Fruit fly (Drosophila melanogaster) whole organism, embryonic: ENCODE data around the gene CG43321.

Source experiments
- Asciz ChIP-seq: fragments of 200-800 bp; sonication (Bioruptor generic); optimal IDR thresholded peaks from 2 replicates; lab custom pipeline; 2017; ENCODE audit warnings: missing biosample characterization, mild to moderate bottlenecking, missing genetic modification characterization, missing genetic modification reagents
- CG10267 ChIP-seq: fragments of 200-800 bp; sonication (Bioruptor generic); optimal IDR thresholded peaks from 2 replicates; lab custom pipeline; 2018; ENCODE audit warnings: missing biosample characterization, mild to moderate bottlenecking, missing genetic modification characterization, moderate library complexity
- CG10462 ChIP-seq: fragments of 200-800 bp; sonication (Bioruptor generic); optimal IDR thresholded peaks from 2 replicates; lab custom pipeline; 2016; ENCODE audit warnings: missing biosample characterization, missing genetic modification characterization
- CG10565 ChIP-seq: fragments of 200-800 bp; sonication (Bioruptor generic); optimal IDR thresholded peaks from 3 replicates; lab custom pipeline; 2016; ENCODE audit warnings: missing biosample characterization, mild to moderate bottlenecking, missing genetic modification characterization
- CG11398 ChIP-seq: fragments of 200-800 bp; sonication (Bioruptor generic); optimal IDR thresholded peaks from 2 replicates; lab custom pipeline; 2016; ENCODE audit warnings: missing biosample characterization, missing genetic modification characterization
- CG11695 ChIP-seq: fragments of 200-800 bp; sonication (Bioruptor generic); IDR thresholded peaks from 3 replicates; pipeline ENCODE4 v1.3.6; 2022; ENCODE audit warnings: missing biosample characterization, missing genetic modification characterization
- CG1233 ChIP-seq: fragments of 200-800 bp; sonication (Bioruptor generic); optimal IDR thresholded peaks from 4 replicates; lab custom pipeline; 2018; ENCODE audit warnings: missing biosample characterization, mild to moderate bottlenecking, missing genetic modification characterization
- CG14014 ChIP-seq: fragments of 200-800 bp; sonication (Bioruptor generic); IDR thresholded peaks from 2 replicates; pipeline ENCODE4 v1.3.6; 2022; ENCODE audit warnings: missing biosample characterization, missing genetic modification characterization
- CG15696 ChIP-seq: fragments of 200-800 bp; sonication (Bioruptor generic); optimal IDR thresholded peaks from 2 replicates; lab custom pipeline; 2019; ENCODE audit warnings: missing biosample characterization, mild to moderate bottlenecking, missing genetic modification characterization, moderate library complexity
- CG16815 ChIP-seq: fragments of 200-800 bp; sonication (Bioruptor generic); optimal IDR thresholded peaks from 3 replicates; lab custom pipeline; 2017; ENCODE audit warnings: missing biosample characterization, mild to moderate bottlenecking, missing genetic modification characterization
- CG17186 ChIP-seq: fragments of 200-800 bp; sonication (Bioruptor generic); optimal IDR thresholded peaks from 3 replicates; lab custom pipeline; 2017; ENCODE audit warnings: missing biosample characterization, missing genetic modification reagents, missing genetic modification characterization
- CG17802 ChIP-seq: fragments of 200-800 bp; sonication (Bioruptor generic); optimal IDR thresholded peaks from 2 replicates; lab custom pipeline; 2018; ENCODE audit warnings: missing biosample characterization, mild to moderate bottlenecking, missing genetic modification characterization, moderate library complexity
- CG18011 ChIP-seq: fragments of 200-800 bp; sonication (Bioruptor generic); optimal IDR thresholded peaks from 2 replicates; lab custom pipeline; 2017; ENCODE audit warnings: missing biosample characterization, missing genetic modification characterization, mild to moderate bottlenecking, moderate library complexity, missing genotype
- CG18764 ChIP-seq: fragments of 200-800 bp; sonication (Bioruptor generic); optimal IDR thresholded peaks from 3 replicates; lab custom pipeline; 2016; ENCODE audit warnings: missing biosample characterization, missing genetic modification characterization
- CG2129 ChIP-seq: fragments of 200-800 bp; sonication (Bioruptor generic); IDR thresholded peaks from 2 replicates; pipeline ENCODE4 v1.3.6; 2022; ENCODE audit warnings: missing biosample characterization, missing genetic modification characterization; ENCODE audit not compliant: partially characterized antibody
- CG3163 ChIP-seq: fragments of 200-800 bp; sonication (Bioruptor generic); optimal IDR thresholded peaks from 3 replicates; lab custom pipeline; 2016; ENCODE audit warnings: missing biosample characterization, missing genetic modification characterization
- CG3407 ChIP-seq: fragments of 200-800 bp; sonication (Bioruptor generic); optimal IDR thresholded peaks from 2 replicates; lab custom pipeline; 2018; ENCODE audit warnings: missing biosample characterization, mild to moderate bottlenecking, missing genetic modification characterization
- CG3847 ChIP-seq: fragments of 200-800 bp; sonication (Bioruptor generic); IDR thresholded peaks from 2 replicates; pipeline ENCODE4 v1.3.6; 2022; ENCODE audit warnings: missing biosample characterization, missing genetic modification characterization
- CG7928 ChIP-seq: fragments of 200-800 bp; sonication (Bioruptor generic); optimal IDR thresholded peaks from 2 replicates; lab custom pipeline; 2017; ENCODE audit warnings: missing biosample characterization, mild to moderate bottlenecking, missing genetic modification characterization
- CG8290 ChIP-seq, 3 experiments: fragments of 200-800 bp; sonication (Bioruptor generic); optimal IDR thresholded peaks; 2 replicates each; lab custom pipeline; 2016 to 2019; ENCODE audit warnings: missing biosample characterization in 3 of 3, missing genetic modification characterization in 3 of 3, mild to moderate bottlenecking in 2 of 3, moderate library complexity in 1 of 3
- CG8924 ChIP-seq: fragments of 200-800 bp; optimal IDR thresholded peaks from 3 replicates; lab custom pipeline; 2019; ENCODE audit warnings: missing biosample characterization, mild to moderate bottlenecking, missing genetic modification characterization, moderate library complexity
- Dip3 ChIP-seq: fragments of 200-800 bp; sonication (Bioruptor generic); optimal IDR thresholded peaks from 3 replicates; lab custom pipeline; 2016; ENCODE audit warnings: missing biosample characterization, missing genetic modification characterization
- Doc3 ChIP-seq: fragments of 200-800 bp; sonication (Bioruptor generic); IDR thresholded peaks from 3 replicates; pipeline ENCODE4 v1.3.6; 2022; ENCODE audit warnings: missing biosample characterization, missing genetic modification characterization; ENCODE audit not compliant: partially characterized antibody
- H15 ChIP-seq: fragments of 200-800 bp; sonication (Bioruptor generic); IDR thresholded peaks from 3 replicates; pipeline ENCODE4 v1.3.6; 2022; ENCODE audit warnings: missing biosample characterization, missing genetic modification characterization
- HmgZ ChIP-seq: fragments of 200-800 bp; sonication (Bioruptor generic); optimal IDR thresholded peaks from 2 replicates; lab custom pipeline; 2018; ENCODE audit warnings: missing biosample characterization, mild to moderate bottlenecking, missing genetic modification characterization
- Hsf ChIP-seq: fragments of 200-800 bp; sonication (Bioruptor generic); optimal IDR thresholded peaks from 3 replicates; lab custom pipeline; 2016; ENCODE audit warnings: missing biosample characterization, missing genetic modification characterization
- Jarid2 ChIP-seq: fragments of 200-800 bp; sonication (Bioruptor generic); optimal IDR thresholded peaks from 3 replicates; lab custom pipeline; 2017; ENCODE audit warnings: mild to moderate bottlenecking, missing biosample characterization, missing genetic modification reagents, missing genetic modification characterization
- Mes4 ChIP-seq: fragments of 200-800 bp; sonication (Bioruptor generic); optimal IDR thresholded peaks from 2 replicates; lab custom pipeline; 2016; ENCODE audit warnings: missing biosample characterization, missing genetic modification characterization
- NK7.1 ChIP-seq: fragments of 200-800 bp; sonication (Bioruptor generic); optimal IDR thresholded peaks from 3 replicates; lab custom pipeline; 2016; ENCODE audit warnings: missing biosample characterization, missing genetic modification characterization
- Rx ChIP-seq: fragments of 200-800 bp; sonication (Bioruptor generic); IDR thresholded peaks from 2 replicates; pipeline ENCODE4 v1.3.6; 2022; ENCODE audit warnings: missing biosample characterization, missing genetic modification characterization
- TFAM ChIP-seq: fragments of 200-800 bp; sonication (Bioruptor generic); optimal IDR thresholded peaks from 2 replicates; lab custom pipeline; 2017; ENCODE audit warnings: missing biosample characterization, missing genetic modification characterization, inconsistent platforms
- ap ChIP-seq: fragments of 200-800 bp; sonication (Bioruptor generic); IDR thresholded peaks from 2 replicates; pipeline ENCODE4 v1.3.6; 2022; ENCODE audit warnings: missing biosample characterization, missing genetic modification characterization
- ato ChIP-seq: fragments of 200-800 bp; sonication (Bioruptor generic); IDR thresholded peaks from 2 replicates; pipeline ENCODE4 v1.3.6; 2022; ENCODE audit warnings: missing biosample characterization, missing genetic modification characterization; ENCODE audit not compliant: partially characterized antibody
- bowl ChIP-seq: fragments of 200-800 bp; sonication (Bioruptor generic); IDR thresholded peaks from 2 replicates; pipeline ENCODE4 v1.3.6; 2022; ENCODE audit warnings: missing biosample characterization, missing genetic modification characterization
- bsh ChIP-seq, 2 experiments: fragments of 200-800 bp; sonication (Bioruptor generic); optimal IDR thresholded peaks; 2 replicates each; lab custom pipeline; 2017 to 2018; ENCODE audit warnings: mild to moderate bottlenecking in 2 of 2, missing biosample characterization in 2 of 2, missing genetic modification characterization in 2 of 2, moderate library complexity in 1 of 2
- dmrt11E ChIP-seq: fragments of 200-800 bp; sonication (Bioruptor generic); optimal IDR thresholded peaks from 3 replicates; lab custom pipeline; 2018; ENCODE audit warnings: missing biosample characterization, mild to moderate bottlenecking, missing genetic modification characterization, moderate library complexity
- emc ChIP-seq: fragments of 200-800 bp; sonication (Bioruptor generic); optimal IDR thresholded peaks from 2 replicates; lab custom pipeline; 2016; ENCODE audit warnings: missing biosample characterization, missing genetic modification characterization
- hkb ChIP-seq, 2 experiments: fragments of 200-800 bp in 1 of 2; fragments of >200 bp in 1 of 2; sonication (Bioruptor generic) in 1 of 2; IDR thresholded peaks in 1 of 2; optimal IDR thresholded peaks in 1 of 2; 2 replicates each; pipeline versions ENCODE4 v1.3.6 to Lab custom; 2017 to 2022; ENCODE audit warnings: missing biosample characterization in 1 of 2, missing genetic modification characterization in 1 of 2
- inv ChIP-seq: fragments of 200-800 bp; sonication (Bioruptor generic); IDR thresholded peaks from 2 replicates; pipeline ENCODE4 v1.3.6; 2022; ENCODE audit warnings: missing biosample characterization, missing genetic modification characterization; ENCODE audit not compliant: partially characterized antibody
- jing ChIP-seq: fragments of 200-800 bp; sonication (Bioruptor generic); optimal IDR thresholded peaks from 2 replicates; lab custom pipeline; 2018; ENCODE audit warnings: missing biosample characterization, mild to moderate bottlenecking, missing genetic modification characterization
- kni ChIP-seq: fragments of 200-800 bp; sonication (Bioruptor generic); optimal IDR thresholded peaks from 3 replicates; lab custom pipeline; 2017; ENCODE audit warnings: mild to moderate bottlenecking, missing biosample characterization, missing genetic modification reagents, missing genetic modification characterization
- nerfin-2 ChIP-seq: fragments of 200-800 bp; sonication (Bioruptor generic); IDR thresholded peaks from 2 replicates; pipeline ENCODE4 v1.3.6; 2022; ENCODE audit warnings: missing biosample characterization, missing genetic modification characterization; ENCODE audit not compliant: partially characterized antibody
- prd ChIP-seq, 3 experiments: fragments of >200 bp in 2 of 3; fragments of 200-800 bp in 1 of 3; sonication (Bioruptor generic) in 1 of 3; optimal IDR thresholded peaks in 2 of 3; IDR thresholded peaks in 1 of 3; 2 replicates in 2 of 3; 3 replicates in 1 of 3; pipeline versions ENCODE4 v1.3.6 to Lab custom; 2017 to 2022; ENCODE audit warnings: missing biosample characterization in 1 of 3, missing genetic modification characterization in 1 of 3
- shn ChIP-seq: fragments of 200-800 bp; sonication (Bioruptor generic); optimal IDR thresholded peaks from 3 replicates; lab custom pipeline; 2016; ENCODE audit warnings: missing biosample characterization, missing genetic modification characterization
- sug ChIP-seq: fragments of 200-800 bp; optimal IDR thresholded peaks from 2 replicates; lab custom pipeline; 2019; ENCODE audit warnings: missing biosample characterization, mild to moderate bottlenecking, missing genetic modification characterization, moderate library complexity
- ttk ChIP-seq: fragments of 200-800 bp; sonication (Bioruptor generic); IDR thresholded peaks from 2 replicates; pipeline ENCODE4 v2.1.2; 2022; ENCODE audit warnings: missing biosample characterization, missing genetic modification characterization

The CG43321 gene

dm6 chr2L:7033100-7033675 lies 21.1 kb downstream of the CG43321 start (continued):
- peak; percentile 54 for TF ChIP-seq Hsf (GFP tag; lab: Kevin White, UChicago)
- peak; percentile 37 for TF ChIP-seq CG1233 (GFP tag; lab: Kevin White, UChicago)
- no peak for TF ChIP-seq emc (GFP tag; lab: Kevin White, UChicago)
- TF ChIP-seq CG17186 (GFP tag; lab: Kevin White, UChicago) = no peak
- TF ChIP-seq CG10565 = no peak
- no peak for TF ChIP-seq CG11398 (GFP tag; lab: Kevin White, UChicago)
- TF ChIP-seq CG3847 (GFP tag; lab: Robert Waterston, UW) = 0 out of 2 replicates have a peak, but pooled peaks have one; percentile 23
- TF ChIP-seq CG3407 (GFP tag; lab: Kevin White, UChicago) = no peak
- TF ChIP-seq ap (GFP tag; lab: Robert Waterston, UW) = no peak
- peak; percentile 18 for TF ChIP-seq Asciz
- no peak for TF ChIP-seq CG15696 (tag; lab: Kevin White, UChicago)
- no peak for TF ChIP-seq CG16815

dm6 chr2L:7037773-7038327 lies 25.8 kb downstream of the CG43321 start, which contains the start of gene milt:
Gene milt (plus strand): TSS chr2L:7037823.
- TF ChIP-seq jing (no peak), NK7.1 (GFP tag; lab: Kevin White, UChicago) (no peak), Mes4 (GFP tag; lab: Kevin White, UChicago) (no peak), prd (optimal IDR thresholded peaks at IDR 0.05; lab: Kevin White, UChicago) (no peak), prd (GFP tag; IDR thresholded peaks at IDR 0.05; lab: Robert Waterston, UW) (no peak; the same call in 2 of the 3 replicates), Rx (GFP tag; lab: Robert Waterston, UW) (no peak), CG18011 (no peak), hkb (optimal IDR thresholded peaks at IDR 0.05; lab: Kevin White, UChicago) (no peak), hkb (GFP tag; IDR thresholded peaks at IDR 0.05; lab: Robert Waterston, UW) (peak; percentile 41; the same call in 1 of the 2 replicates), CG3163 (GFP tag; lab: Kevin White, UChicago) (no peak), nerfin-2 (GFP tag; lab: Robert Waterston, UW) (peak; percentile 89), ato (GFP tag; lab: Robert Waterston, UW) (peak; percentile 92), CG11695 (GFP tag; lab: Robert Waterston, UW) (no peak), CG2129 (GFP tag; lab: Robert Waterston, UW) (peak; percentile 35; the same call in 1 of the 2 replicates), Doc3 (GFP tag; lab: Robert Waterston, UW) (peak; percentile 68; the same call in 2 of the 3 replicates), CG7928 (GFP tag; lab: Kevin White, UChicago) (peak; percentile 96), CG8924 (tag; lab: Kevin White, UChicago) (peak; percentile 79), bsh (GFP tag; optimal IDR thresholded peaks at IDR 0.05; lab: Kevin White, UChicago) (no peak), Dip3 (GFP tag; lab: Kevin White, UChicago) (no peak), CG17802 (tag; lab: Kevin White, UChicago) (no peak), bowl (GFP tag; lab: Robert Waterston, UW) (no peak), kni (peak; percentile 24), inv (peak; percentile 70), shn (GFP tag; lab: Kevin White, UChicago) (no peak), CG10462 (no peak), dmrt11E (tag; lab: Kevin White, UChicago) (no peak), H15 (GFP tag; lab: Robert Waterston, UW) (no peak), sug (no peak), CG8290 (GFP tag; optimal IDR thresholded peaks at IDR 0.05; lab: Kevin White, UChicago) (no peak), CG8290 (tag; optimal IDR thresholded peaks at IDR 0.05; lab: Kevin White, UChicago) (peak in 1 of 2 experiments; percentile 54), CG14014 (GFP tag; lab: Robert Waterston, UW) (no peak), Jarid2 (GFP tag; lab: Kevin White, UChicago) (no peak), HmgZ (tag; lab: Kevin White, UChicago) (peak; percentile 60), ttk (no peak), TFAM (GFP tag; lab: Kevin White, UChicago) (no peak), CG18764 (GFP tag; lab: Kevin White, UChicago) (no peak), CG10267 (tag; lab: Kevin White, UChicago) (peak; percentile 66)
